Worm (Caenorhabditis elegans): ENCODE results near the gene nspc-20.

DNA sequence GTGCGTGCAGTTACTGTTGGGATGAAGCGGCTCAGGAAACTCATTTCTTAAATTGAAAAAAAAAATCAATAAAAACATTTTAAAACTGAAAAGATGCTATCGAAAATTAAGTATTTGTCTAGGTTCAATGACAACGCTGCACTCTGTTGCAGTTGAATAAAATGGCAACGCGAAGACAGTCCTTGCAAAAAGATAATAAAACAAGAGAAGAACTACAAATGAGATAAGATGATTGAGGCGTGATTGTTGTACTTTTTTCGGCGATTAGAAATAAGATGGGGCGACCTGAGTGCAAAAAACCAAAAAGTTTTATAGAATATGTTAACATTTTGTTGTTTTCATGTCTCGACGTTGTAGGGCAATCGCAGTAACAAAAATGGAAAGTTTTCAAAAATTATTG, 15.0 kb downstream of the nspc-20 start, which contains the start of gene gcsh-1:
- TF ChIP-seq ces-1 (GFP tag; optimal IDR thresholded peaks at IDR 0.05): no peak
- no peak for TF ChIP-seq zip-8 (tag; optimal IDR thresholded peaks at IDR 0.05)
- TF ChIP-seq unc-62 (GFP tag; optimal IDR thresholded peaks at IDR 0.05): no peak
